Fruit fly (Drosophila melanogaster): ENCODE measurements around the gene Prps.

Prps gene

DNA sequence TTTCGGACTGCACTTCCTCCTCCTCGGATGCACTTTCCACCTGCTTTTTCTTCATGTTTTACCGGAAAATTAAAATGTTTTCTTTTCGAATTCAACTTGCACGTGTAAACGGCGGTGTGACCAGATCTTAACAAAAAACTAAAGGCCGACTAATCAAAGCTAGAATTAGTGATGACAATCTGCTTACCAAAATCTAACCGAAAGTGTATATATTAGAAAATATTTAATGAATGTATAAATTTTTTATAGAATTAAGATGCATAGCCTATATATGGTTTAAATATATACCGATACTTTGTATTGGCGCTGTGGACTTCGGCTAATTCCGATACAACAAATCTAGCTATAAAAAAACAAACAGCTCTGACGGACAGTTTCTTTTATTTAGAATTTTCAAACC is 22.4 kb upstream of the Prps start, which contains the start of the genes CG18178 and CG14174 (continued):
- TF ChIP-seq CG17802 (tag; optimal IDR thresholded peaks at IDR 0.05), result peak; percentile 54
- no peak for TF ChIP-seq pan (optimal IDR thresholded peaks at IDR 0.05)
- peak in 1 of 2 experiments; percentile 51 for TF ChIP-seq pan (GFP tag; optimal IDR thresholded peaks at IDR 0.05 in 1 of 2, IDR thresholded peaks at IDR 0.05 in 1 of 2)
- peak; percentile 68; the same call in 2 of the 3 replicates for TF ChIP-seq dysf (GFP tag; IDR thresholded peaks at IDR 0.05)
- TF ChIP-seq CG1233 (GFP tag; optimal IDR thresholded peaks at IDR 0.05), result peak; percentile 20
- peak; percentile 25 for TF ChIP-seq CHES-1-like (GFP tag; optimal IDR thresholded peaks at IDR 0.05)
- TF ChIP-seq NK7.1 (GFP tag; optimal IDR thresholded peaks at IDR 0.05), result no peak
- peak; percentile 66 for TF ChIP-seq CG17385 (GFP tag; optimal IDR thresholded peaks at IDR 0.05)
- TF ChIP-seq CG33213 (GFP tag; optimal IDR thresholded peaks at IDR 0.05), result no peak
- no peak for TF ChIP-seq Trl (optimal IDR thresholded peaks at IDR 0.05)
- no peak for TF ChIP-seq Trl (GFP tag; optimal IDR thresholded peaks at IDR 0.05)
- TF ChIP-seq Dref (GFP tag; IDR thresholded peaks at IDR 0.05), result no peak; the same call in 1 of the 2 replicates
- no peak for TF ChIP-seq CG4707 (GFP tag; optimal IDR thresholded peaks at IDR 0.05)
- TF ChIP-seq CG6683 (GFP tag; optimal IDR thresholded peaks at IDR 0.05), result no peak
- peak; percentile 35 for TF ChIP-seq gcm (GFP tag; optimal IDR thresholded peaks at IDR 0.05)
- peak; percentile 67 for TF ChIP-seq CG6689 (GFP tag; IDR thresholded peaks at IDR 0.05)
- TF ChIP-seq CG7786 (GFP tag; optimal IDR thresholded peaks at IDR 0.05), result no peak
- peak; percentile 64 for TF ChIP-seq Ets65A (GFP tag)
- peak; percentile 42 for TF ChIP-seq CG13123 (GFP tag; optimal IDR thresholded peaks at IDR 0.05)
- TF ChIP-seq crp (GFP tag; optimal IDR thresholded peaks at IDR 0.05), result no peak
- peak; percentile 48 for TF ChIP-seq cwo (GFP tag; optimal IDR thresholded peaks at IDR 0.05)
- TF ChIP-seq CG8944 (GFP tag; optimal IDR thresholded peaks at IDR 0.05), result no peak
- peak; percentile 85 for TF ChIP-seq CG13424 (tag; optimal IDR thresholded peaks at IDR 0.05)
- peak; percentile 72 for TF ChIP-seq tin (GFP tag; optimal IDR thresholded peaks at IDR 0.05)
- TF ChIP-seq Deaf1 (tag; optimal IDR thresholded peaks at IDR 0.05), result no peak
- peak; percentile 63 for TF ChIP-seq Fer2 (tag; optimal IDR thresholded peaks at IDR 0.05)
- TF ChIP-seq CG17568 (GFP tag; optimal IDR thresholded peaks at IDR 0.05), result no peak
- no peak for TF ChIP-seq Stat92E (GFP tag; optimal IDR thresholded peaks at IDR 0.05)
- TF ChIP-seq CG4404 (GFP tag; IDR thresholded peaks at IDR 0.05), result peak; percentile 62
- TF ChIP-seq CG7745 (tag; optimal IDR thresholded peaks at IDR 0.05), result no peak
- TF ChIP-seq CG32767 (GFP tag; IDR thresholded peaks at IDR 0.05), result 0 out of 2 replicates have a peak, but pooled peaks have one; percentile 60
- no peak for TF ChIP-seq CG3838 (GFP tag; optimal IDR thresholded peaks at IDR 0.05)
- TF ChIP-seq Gsc (GFP tag; IDR thresholded peaks at IDR 0.05), result no peak
- 0 out of 3 replicates have a peak, but pooled peaks have one; percentile 24 for TF ChIP-seq CG2889 (GFP tag; IDR thresholded peaks at IDR 0.05)
- TF ChIP-seq Hsf (GFP tag; optimal IDR thresholded peaks at IDR 0.05), result peak; percentile 25
- peak; percentile 20 for TF ChIP-seq Elba2 (GFP tag; optimal IDR thresholded peaks at IDR 0.05)
- TF ChIP-seq CG2712 (tag; optimal IDR thresholded peaks at IDR 0.05), result peak; percentile 85
- TF ChIP-seq wek (GFP tag; optimal IDR thresholded peaks at IDR 0.05), result no peak
- TF ChIP-seq esg (GFP tag; conservative IDR thresholded peaks at IDR 0.05), result peak; percentile 68
- TF ChIP-seq CG31388 (GFP tag; optimal IDR thresholded peaks at IDR 0.05), result no peak
- TF ChIP-seq CG30020 (tag; optimal IDR thresholded peaks at IDR 0.05), result peak; percentile 72
- no peak for TF ChIP-seq cad (GFP tag; optimal IDR thresholded peaks at IDR 0.05)
- TF ChIP-seq cg (GFP tag; optimal IDR thresholded peaks at IDR 0.05), result no peak
- peak; percentile 73 for TF ChIP-seq zen (tag; optimal IDR thresholded peaks at IDR 0.05)
- TF ChIP-seq pb (GFP tag; optimal IDR thresholded peaks at IDR 0.05), result no peak
- TF ChIP-seq CG12659 (GFP tag; optimal IDR thresholded peaks at IDR 0.05), result peak; percentile 77
- TF ChIP-seq Hr3 (GFP tag; optimal IDR thresholded peaks at IDR 0.05), result peak; percentile 66
- TF ChIP-seq sima (GFP tag; optimal IDR thresholded peaks at IDR 0.05), result no peak
- peak; percentile 76 for TF ChIP-seq CG10267 (tag; optimal IDR thresholded peaks at IDR 0.05)
- TF ChIP-seq az2 (GFP tag; optimal IDR thresholded peaks at IDR 0.05), result peak; percentile 64
- peak; percentile 20 for TF ChIP-seq CG3065 (GFP tag; optimal IDR thresholded peaks at IDR 0.05)
- TF ChIP-seq B-H1 (GFP tag; IDR thresholded peaks at IDR 0.05), result no peak; the same call in 2 of the 3 replicates

All from whole organism, embryonic.